Worm (Caenorhabditis elegans): ENCODE data around the gene F25F2.1.

The F25F2.1 gene

ce11 chrIII:4505726-4506125 lies 2.9 kb upstream of the F25F2.1 start (continued):
- TF ChIP-seq nhr-41 (GFP tag; IDR thresholded peaks at IDR 0.05), result no peak
- TF ChIP-seq Y5F2A.4 (GFP tag; optimal IDR thresholded peaks at IDR 0.05), result no peak
- no peak for TF ChIP-seq snpc-4 (tag; optimal IDR thresholded peaks at IDR 0.05)
- no peak for TF ChIP-seq daf-19 (GFP tag; conservative IDR thresholded peaks at IDR 0.05)
- TF ChIP-seq ctbp-1 (GFP tag; IDR thresholded peaks at IDR 0.05), result peak; percentile 48
- TF ChIP-seq nhr-237 (tag; optimal IDR thresholded peaks at IDR 0.05), result no peak
- no peak for TF ChIP-seq tag-97 (GFP tag; IDR thresholded peaks at IDR 0.05)
- no peak for TF ChIP-seq nhr-42 (GFP tag; IDR thresholded peaks at IDR 0.05)
- TF ChIP-seq lin-38 (GFP tag; IDR thresholded peaks at IDR 0.05), result no peak
- no peak for TF ChIP-seq fos-1 (tag; optimal IDR thresholded peaks at IDR 0.05)
- TF ChIP-seq snpc-1.2 (GFP tag; IDR thresholded peaks at IDR 0.05), result no peak
- peak; percentile 33 for TF ChIP-seq mep-1 (tag; optimal IDR thresholded peaks at IDR 0.05)
- no peak for TF ChIP-seq F49E8.2 (tag; optimal IDR thresholded peaks at IDR 0.05; ENCODE audit: borderline replicate concordance)
- no peak for TF ChIP-seq zip-11 (GFP tag; IDR thresholded peaks at IDR 0.05)
- no peak for TF ChIP-seq mxl-3 (GFP tag; optimal IDR thresholded peaks at IDR 0.05)
- TF ChIP-seq gei-8 (GFP tag; optimal IDR thresholded peaks at IDR 0.05), result no peak
- TF ChIP-seq unc-62 (GFP tag; optimal IDR thresholded peaks at IDR 0.05 in 1 of 2), result peak in 1 of 2 experiments; percentile 20
- TF ChIP-seq unc-62 (tag; optimal IDR thresholded peaks at IDR 0.05), result no peak
- no peak for TF ChIP-seq R02D3.7 (tag; optimal IDR thresholded peaks at IDR 0.05)
- TF ChIP-seq lin-39 (tag; optimal IDR thresholded peaks at IDR 0.05), result no peak
- no peak for TF ChIP-seq ceh-20 (GFP tag; IDR thresholded peaks at IDR 0.05)
- no peak for TF ChIP-seq arid-1 (GFP tag; conservative IDR thresholded peaks at IDR 0.05)
- no peak for TF ChIP-seq F37D6.2 (tag; optimal IDR thresholded peaks at IDR 0.05)
- no peak for TF ChIP-seq duxl-1 (tag; optimal IDR thresholded peaks at IDR 0.05; ENCODE audit: poor library complexity)
- no peak for TF ChIP-seq lin-29 (GFP tag; IDR thresholded peaks at IDR 0.05)
- no peak for TF ChIP-seq egl-27 (tag; optimal IDR thresholded peaks at IDR 0.05)
- TF ChIP-seq madf-9 (GFP tag; conservative IDR thresholded peaks at IDR 0.05), result no peak
- peak in 1 of 2 experiments; percentile 53 for TF ChIP-seq lsy-2 (tag; optimal IDR thresholded peaks at IDR 0.05)
- TF ChIP-seq daf-8 (GFP tag; IDR thresholded peaks at IDR 0.05), result no peak
- no peak for TF ChIP-seq pqm-1 (tag; optimal IDR thresholded peaks at IDR 0.05)
- TF ChIP-seq lir-3 (tag; optimal IDR thresholded peaks at IDR 0.05), result no peak
- TF ChIP-seq ceh-44 (GFP tag; IDR thresholded peaks at IDR 0.05), result no peak
- TF ChIP-seq zfp-3 (GFP tag; conservative IDR thresholded peaks at IDR 0.05), result no peak
- TF ChIP-seq ceh-28 (tag; optimal IDR thresholded peaks at IDR 0.05), result no peak
- no peak for TF ChIP-seq unc-130 (GFP tag; optimal IDR thresholded peaks at IDR 0.05)
- TF ChIP-seq aha-1 (tag), result no peak
- peak; percentile 53 for TF ChIP-seq hlh-30 (tag; optimal IDR thresholded peaks at IDR 0.05; ENCODE audit: insufficient read depth)
- TF ChIP-seq zip-2 (tag; optimal IDR thresholded peaks at IDR 0.05), result no peak
- no peak for TF ChIP-seq lin-1 (GFP tag; IDR thresholded peaks at IDR 0.05)
- TF ChIP-seq ceh-82 (tag; optimal IDR thresholded peaks at IDR 0.05), result no peak
- no peak for TF ChIP-seq cey-2 (tag; optimal IDR thresholded peaks at IDR 0.05; ENCODE audit: borderline replicate concordance, insufficient read depth)
- no peak for TF ChIP-seq spr-3 (GFP tag; optimal IDR thresholded peaks at IDR 0.05)
- TF ChIP-seq T20F7.1 (GFP tag; optimal IDR thresholded peaks at IDR 0.05), result no peak
- no peak for TF ChIP-seq nhr-25 (tag; optimal IDR thresholded peaks at IDR 0.05; ENCODE audit: borderline replicate concordance, insufficient read depth)
- no peak for TF ChIP-seq ceh-62 (tag; optimal IDR thresholded peaks at IDR 0.05)
- no peak for TF ChIP-seq Y105C5A.15 (GFP tag; IDR thresholded peaks at IDR 0.05)
- peak in 1 of 2 experiments; percentile 1 for TF ChIP-seq mdl-1 (tag; optimal IDR thresholded peaks at IDR 0.05)
- TF ChIP-seq hmg-1.1 (GFP tag; IDR thresholded peaks at IDR 0.05), result peak; percentile 39; the same call in 1 of the 2 replicates
- TF ChIP-seq set-16 (GFP tag; IDR thresholded peaks at IDR 0.05), result no peak
- TF ChIP-seq D1046.2 (GFP tag; IDR thresholded peaks at IDR 0.05), result no peak
- no peak for TF ChIP-seq zag-1 (tag; optimal IDR thresholded peaks at IDR 0.05)
- TF ChIP-seq nhr-76 (tag; optimal IDR thresholded peaks at IDR 0.05), result no peak
